Worm (Caenorhabditis elegans): ENCODE measurements around the gene F44D12.16.
A peak's percentile ranks its signal among the peaks of the same experiment; 100 is the strongest.

- no peak for TF ChIP-seq F16B12.6 (tag; optimal IDR thresholded peaks at IDR 0.05)
- TF ChIP-seq ces-1 (GFP tag; optimal IDR thresholded peaks at IDR 0.05) = no peak
- TF ChIP-seq sox-4 (tag; optimal IDR thresholded peaks at IDR 0.05) = no peak
- TF ChIP-seq fos-1 (tag; optimal IDR thresholded peaks at IDR 0.05) = no peak
- TF ChIP-seq efl-1 (optimal IDR thresholded peaks at IDR 0.05) = peak; percentile 3 to 29
- TF ChIP-seq efl-1 (GFP tag; optimal IDR thresholded peaks at IDR 0.05 in 1 of 2) = no peak
- TF ChIP-seq lsy-2 (tag; optimal IDR thresholded peaks at IDR 0.05) = no peak
- no peak for TF ChIP-seq jun-1 (tag; optimal IDR thresholded peaks at IDR 0.05)
- TF ChIP-seq mdl-1 (tag; optimal IDR thresholded peaks at IDR 0.05) = no peak
Observed at ce11 chrIV:9982226-9982794, 46.6 kb upstream of the F44D12.16 start, which contains the start of gene rrp-1.

Measured in whole organism, L1 larva.